Worm (Caenorhabditis elegans) whole organism, L1 larva: Measurements from ENCODE around the gene F47G3.1.
A peak's percentile ranks its signal among the peaks of the same experiment; 100 is the strongest.

Source experiments
- efl-1 ChIP-seq, 4 experiments: fragments of 150-350 bp; optimal IDR thresholded peaks in 3 of 4; peaks in 1 of 4; 1 replicate in 1 of 4; 2 replicates in 3 of 4; lab custom pipeline; 2014; ENCODE audit warnings: missing biosample characterization in 2 of 4, missing genetic modification characterization in 2 of 4, missing genetic modification reagents in 2 of 4
- egl-27 ChIP-seq, 2 experiments: fragments of 150-350 bp in 1 of 2; sonication (generic microtip); optimal IDR thresholded peaks; 3 replicates each; lab custom pipeline; 2017 to 2018; ENCODE audit warnings: missing biosample characterization in 2 of 2, missing genetic modification characterization in 2 of 2, missing genetic modification reagents in 2 of 2
- hlh-4 ChIP-seq: sonication (generic microtip); optimal IDR thresholded peaks from 2 replicates; lab custom pipeline; 2016; ENCODE audit warnings: mild to moderate bottlenecking, missing genetic modification characterization, missing compliant biosample characterization
- nhr-12 ChIP-seq: sonication (generic microtip); optimal IDR thresholded peaks from 2 replicates; lab custom pipeline; 2017; ENCODE audit warnings: missing biosample characterization, missing genetic modification characterization
- snpc-4 ChIP-seq: fragments of 150-350 bp; optimal IDR thresholded peaks from 2 replicates; lab custom pipeline; 2014; ENCODE audit warnings: missing biosample characterization, missing genetic modification characterization

- TF ChIP-seq nhr-12 (tag; lab: Kevin White, UChicago), result no peak
- TF ChIP-seq egl-27 (tag; optimal IDR thresholded peaks at IDR 0.05; lab: Kevin White, UChicago), result no peak
- no peak for TF ChIP-seq snpc-4
- no peak for TF ChIP-seq hlh-4 (tag; lab: Kevin White, UChicago)
- no peak for TF ChIP-seq efl-1 (optimal IDR thresholded peaks at IDR 0.05; lab: Kevin White, UChicago)
- peak in 1 of 2 experiments; percentile 88 for TF ChIP-seq efl-1 (GFP tag; optimal IDR thresholded peaks at IDR 0.05 in 1 of 2; lab: Kevin White, UChicago)
Measured at ce11 chrX:2380818-2381217, 4.7 kb upstream of the F47G3.1 start.
